Fruit fly (Drosophila melanogaster) whole organism, embryonic: ENCODE measurements around the gene CG6287.
A peak's percentile ranks its signal among the peaks of the same experiment; 100 is the strongest.

Experiments
- Adf1 ChIP-seq: fragments of 200-800 bp; sonication (Bioruptor generic); IDR thresholded peaks from 2 replicates; pipeline ENCODE4 v1.3.6; 2022; ENCODE audit warnings: missing biosample characterization, missing genetic modification characterization
- Aef1 ChIP-seq: fragments of 200-800 bp; sonication (Bioruptor generic); IDR thresholded peaks from 3 replicates; pipeline ENCODE4 v1.3.6; 2022; ENCODE audit warnings: missing biosample characterization, missing genetic modification characterization
- Atf3 ChIP-seq: fragments of 200-800 bp; sonication (Bioruptor generic); optimal IDR thresholded peaks from 3 replicates; lab custom pipeline; 2016; ENCODE audit warnings: missing biosample characterization, missing genetic modification characterization
- BtbVII ChIP-seq: fragments of 200-800 bp; sonication (Bioruptor generic); optimal IDR thresholded peaks from 3 replicates; lab custom pipeline; 2017; ENCODE audit warnings: missing biosample characterization, mild to moderate bottlenecking, missing genetic modification characterization
- CG13123 ChIP-seq: fragments of 200-800 bp; sonication (Bioruptor generic); optimal IDR thresholded peaks from 2 replicates; lab custom pipeline; 2016; ENCODE audit warnings: missing biosample characterization, missing genetic modification characterization
- CG1792 ChIP-seq: fragments of 200-800 bp; sonication (Bioruptor generic); optimal IDR thresholded peaks from 2 replicates; lab custom pipeline; 2016; ENCODE audit warnings: missing biosample characterization, missing genetic modification characterization
- CG1832 ChIP-seq: fragments of 200-800 bp; sonication (Bioruptor generic); optimal IDR thresholded peaks from 2 replicates; lab custom pipeline; 2017; ENCODE audit warnings: missing biosample characterization, mild to moderate bottlenecking, missing genetic modification characterization, inconsistent platforms
- CG18476 ChIP-seq: fragments of 200-800 bp; sonication (Bioruptor generic); optimal IDR thresholded peaks from 2 replicates; lab custom pipeline; 2016; ENCODE audit warnings: missing biosample characterization, mild to moderate bottlenecking, missing genetic modification characterization
- CG2116 ChIP-seq: fragments of 200-800 bp; sonication (Bioruptor generic); optimal IDR thresholded peaks from 3 replicates; lab custom pipeline; 2018; ENCODE audit warnings: missing biosample characterization, mild to moderate bottlenecking, missing genetic modification characterization
- CG3065 ChIP-seq: fragments of 200-800 bp; sonication (Bioruptor generic); optimal IDR thresholded peaks from 2 replicates; lab custom pipeline; 2016; ENCODE audit warnings: missing biosample characterization, missing genetic modification characterization
- CG31388 ChIP-seq: fragments of 200-800 bp; sonication (Bioruptor generic); optimal IDR thresholded peaks from 2 replicates; lab custom pipeline; 2016; ENCODE audit warnings: missing biosample characterization, missing genetic modification characterization
- CG3847 ChIP-seq: fragments of 200-800 bp; sonication (Bioruptor generic); IDR thresholded peaks from 2 replicates; pipeline ENCODE4 v1.3.6; 2022; ENCODE audit warnings: missing biosample characterization, missing genetic modification characterization
- CG7372 ChIP-seq: fragments of 200-800 bp; sonication (Bioruptor generic); IDR thresholded peaks from 2 replicates; pipeline ENCODE4 v1.3.6; 2022; ENCODE audit warnings: missing biosample characterization, missing genetic modification characterization
- CG8089 ChIP-seq: fragments of 200-800 bp; sonication (Bioruptor generic); optimal IDR thresholded peaks from 3 replicates; lab custom pipeline; 2016; ENCODE audit warnings: missing biosample characterization, missing genetic modification characterization
- CG8478 ChIP-seq: fragments of >200 bp; optimal IDR thresholded peaks from 2 replicates; lab custom pipeline; 2018
- CG9609 ChIP-seq: fragments of 200-800 bp; sonication (Bioruptor generic); optimal IDR thresholded peaks from 3 replicates; lab custom pipeline; 2016; ENCODE audit warnings: missing biosample characterization, missing genetic modification characterization
- CoRest ChIP-seq: fragments of 200-800 bp; sonication (Bioruptor generic); optimal IDR thresholded peaks from 3 replicates; lab custom pipeline; 2018; ENCODE audit warnings: missing biosample characterization, mild to moderate bottlenecking, missing genetic modification characterization, moderate library complexity
- Dip2 ChIP-seq: fragments of 200-800 bp; sonication (Bioruptor generic); IDR thresholded peaks from 2 replicates; pipeline ENCODE4 v1.3.6; 2022; ENCODE audit warnings: missing biosample characterization, missing genetic modification characterization
- Drgx ChIP-seq: fragments of 200-800 bp; sonication (Bioruptor generic); IDR thresholded peaks from 2 replicates; pipeline ENCODE4 v1.3.6; 2022; ENCODE audit warnings: missing biosample characterization, missing genetic modification characterization
- Eip74EF ChIP-seq, 2 experiments: fragments of 200-800 bp in 1 of 2; fragments of >200 bp in 1 of 2; sonication (Bioruptor generic) in 1 of 2; optimal IDR thresholded peaks; 2 replicates each; lab custom pipeline; 2017 to 2019; ENCODE audit warnings: missing biosample characterization in 2 of 2, missing genetic modification characterization in 2 of 2, mild to moderate bottlenecking in 1 of 2, moderate library complexity in 1 of 2
- Hand ChIP-seq: fragments of 200-800 bp; sonication (Bioruptor generic); optimal IDR thresholded peaks from 2 replicates; lab custom pipeline; 2017; ENCODE audit warnings: mild to moderate bottlenecking, missing biosample characterization, missing genetic modification reagents, missing genetic modification characterization
- NC2α ChIP-seq: fragments of 200-800 bp; sonication (Bioruptor generic); optimal IDR thresholded peaks from 2 replicates; lab custom pipeline; 2016; ENCODE audit warnings: missing biosample characterization, missing genetic modification characterization
- Nf-YA ChIP-seq: fragments of 200-800 bp; sonication (Bioruptor generic); IDR thresholded peaks from 2 replicates; pipeline ENCODE4 v1.3.6; 2022; ENCODE audit warnings: missing biosample characterization, missing genetic modification characterization
- Nf-YC ChIP-seq: fragments of 200-800 bp; optimal IDR thresholded peaks from 3 replicates; lab custom pipeline; 2019; ENCODE audit warnings: missing biosample characterization, mild to moderate bottlenecking, missing genetic modification characterization, moderate library complexity
- PHDP ChIP-seq: fragments of 200-800 bp; sonication (Bioruptor generic); optimal IDR thresholded peaks from 3 replicates; lab custom pipeline; 2018; ENCODE audit warnings: missing biosample characterization, mild to moderate bottlenecking, missing genetic modification characterization, moderate library complexity
- Sox102F ChIP-seq: fragments of 200-800 bp; sonication (Bioruptor generic); optimal IDR thresholded peaks from 2 replicates; lab custom pipeline; 2018; ENCODE audit warnings: missing biosample characterization, mild to moderate bottlenecking, missing genetic modification characterization, moderate library complexity
- Stat92E ChIP-seq, 3 experiments: fragments of >200 bp in 2 of 3; fragments of 200-800 bp in 1 of 3; sonication (Bioruptor generic) in 1 of 3; optimal IDR thresholded peaks; 2 replicates each; lab custom pipeline; 2017 to 2019; ENCODE audit warnings: missing biosample characterization in 3 of 3, missing genetic modification characterization in 3 of 3, mild to moderate bottlenecking in 1 of 3, moderate library complexity in 1 of 3
- TFAM ChIP-seq: fragments of 200-800 bp; sonication (Bioruptor generic); optimal IDR thresholded peaks from 2 replicates; lab custom pipeline; 2017; ENCODE audit warnings: missing biosample characterization, missing genetic modification characterization, inconsistent platforms
- Tbp ChIP-seq: fragments of >200 bp; optimal IDR thresholded peaks from 2 replicates; lab custom pipeline; 2018; ENCODE audit warnings: missing biosample characterization, missing genetic modification characterization
- ab ChIP-seq: fragments of 200-800 bp; sonication (Bioruptor generic); optimal IDR thresholded peaks from 2 replicates; lab custom pipeline; 2016; ENCODE audit warnings: missing biosample characterization, missing genetic modification characterization
- ap ChIP-seq: fragments of 200-800 bp; sonication (Bioruptor generic); IDR thresholded peaks from 2 replicates; pipeline ENCODE4 v1.3.6; 2022; ENCODE audit warnings: missing biosample characterization, missing genetic modification characterization
- bbx ChIP-seq: fragments of 200-800 bp; sonication (Bioruptor generic); IDR thresholded peaks from 2 replicates; pipeline ENCODE4 v1.3.6; 2022; ENCODE audit warnings: missing biosample characterization, missing genetic modification characterization; ENCODE audit not compliant: partially characterized antibody
- chif ChIP-seq, 2 experiments: fragments of 200-800 bp; sonication (Bioruptor generic); optimal IDR thresholded peaks; 3 replicates each; lab custom pipeline; 2016; ENCODE audit warnings: missing biosample characterization in 2 of 2, missing genetic modification characterization in 2 of 2
- chinmo ChIP-seq: fragments of 200-800 bp; sonication (Bioruptor generic); IDR thresholded peaks from 4 replicates; pipeline ENCODE4 v1.3.6; 2022; ENCODE audit warnings: missing biosample characterization, missing genetic modification characterization; ENCODE audit not compliant: partially characterized antibody
- chn ChIP-seq: fragments of 200-800 bp; sonication (Bioruptor generic); optimal IDR thresholded peaks from 2 replicates; lab custom pipeline; 2016; ENCODE audit warnings: missing biosample characterization, missing genetic modification characterization
- dmrt11E ChIP-seq: fragments of 200-800 bp; sonication (Bioruptor generic); optimal IDR thresholded peaks from 3 replicates; lab custom pipeline; 2018; ENCODE audit warnings: missing biosample characterization, mild to moderate bottlenecking, missing genetic modification characterization, moderate library complexity
- fd64A ChIP-seq: fragments of 200-800 bp; sonication (Bioruptor generic); optimal IDR thresholded peaks from 3 replicates; lab custom pipeline; 2018; ENCODE audit warnings: missing biosample characterization, mild to moderate bottlenecking, missing genetic modification characterization
- gce ChIP-seq: fragments of 200-800 bp; sonication (Bioruptor generic); IDR thresholded peaks from 3 replicates; pipeline ENCODE4 v1.3.6; 2022; ENCODE audit warnings: missing biosample characterization, missing genetic modification characterization
- gem ChIP-seq: fragments of 200-800 bp; sonication (Bioruptor generic); optimal IDR thresholded peaks from 2 replicates; lab custom pipeline; 2019; ENCODE audit warnings: missing biosample characterization, mild to moderate bottlenecking, missing genetic modification characterization, moderate library complexity
- jing ChIP-seq: fragments of 200-800 bp; sonication (Bioruptor generic); optimal IDR thresholded peaks from 2 replicates; lab custom pipeline; 2018; ENCODE audit warnings: missing biosample characterization, mild to moderate bottlenecking, missing genetic modification characterization
- psq ChIP-seq: fragments of 200-800 bp; sonication (Bioruptor generic); optimal IDR thresholded peaks from 2 replicates; lab custom pipeline; 2017; ENCODE audit warnings: missing biosample characterization, missing genetic modification characterization
- pum ChIP-seq: fragments of 200-800 bp; sonication (Bioruptor generic); optimal IDR thresholded peaks from 2 replicates; lab custom pipeline; 2016; ENCODE audit warnings: missing biosample characterization, missing genetic modification characterization
- sens ChIP-seq: fragments of 200-800 bp; sonication (Bioruptor generic); peaks from one replicate; lab custom pipeline; 2016; ENCODE audit warnings: missing biosample characterization, missing genetic modification characterization
- sima ChIP-seq: fragments of 200-800 bp; sonication (Bioruptor generic); optimal IDR thresholded peaks from 2 replicates; lab custom pipeline; 2016; ENCODE audit warnings: missing biosample characterization, missing genetic modification characterization
- slp2 ChIP-seq: fragments of 200-800 bp; sonication (Bioruptor generic); optimal IDR thresholded peaks from 2 replicates; lab custom pipeline; 2016; ENCODE audit warnings: missing biosample characterization, missing genetic modification characterization
- so ChIP-seq: fragments of 200-800 bp; sonication (Bioruptor generic); IDR thresholded peaks from 3 replicates; pipeline ENCODE4 v1.3.6; 2022; ENCODE audit warnings: missing biosample characterization, missing genetic modification characterization
- sob ChIP-seq: fragments of 200-800 bp; sonication (Bioruptor generic); IDR thresholded peaks from 2 replicates; pipeline ENCODE4 v1.3.6; 2022; ENCODE audit warnings: missing biosample characterization, missing genetic modification characterization
- ssp ChIP-seq: fragments of 200-800 bp; sonication (Bioruptor generic); IDR thresholded peaks from 2 replicates; pipeline ENCODE4 v1.3.6; 2022; ENCODE audit warnings: missing biosample characterization, missing genetic modification characterization
- ttk ChIP-seq: fragments of 200-800 bp; sonication (Bioruptor generic); IDR thresholded peaks from 2 replicates; pipeline ENCODE4 v2.1.2; 2022; ENCODE audit warnings: missing biosample characterization, missing genetic modification characterization
- vvl ChIP-seq: fragments of 200-800 bp; sonication (Bioruptor generic); IDR thresholded peaks from 2 replicates; pipeline ENCODE4 v1.3.6; 2022; ENCODE audit warnings: missing biosample characterization, missing genetic modification characterization
- yki ChIP-seq: fragments of >200 bp; optimal IDR thresholded peaks from 3 replicates; lab custom pipeline; 2018
- zen ChIP-seq: fragments of 200-800 bp; sonication (Bioruptor generic); optimal IDR thresholded peaks from 3 replicates; lab custom pipeline; 2018; ENCODE audit warnings: missing biosample characterization, mild to moderate bottlenecking, missing genetic modification characterization, moderate library complexity

Gene CG6287

dm6 chr2L:11192691-11193090, 37.2 kb upstream of the CG6287 start (continued):
- no peak for TF ChIP-seq Tbp
- peak; percentile 69 for TF ChIP-seq chn
- TF ChIP-seq CG1832 (GFP tag; lab: Kevin White, UChicago), result no peak
- peak; percentile 46 for TF ChIP-seq CG8089 (GFP tag; lab: Kevin White, UChicago)
- no peak for TF ChIP-seq fd64A (GFP tag; lab: Kevin White, UChicago)
- TF ChIP-seq sens, result peak; percentile 97
- peak in 1 of 2 experiments; percentile 47 for TF ChIP-seq Eip74EF (GFP tag; optimal IDR thresholded peaks at IDR 0.05; lab: Kevin White, UChicago)
- no peak for TF ChIP-seq so
- TF ChIP-seq CG18476, result no peak
- peak; percentile 17 for TF ChIP-seq NC2α (GFP tag; lab: Kevin White, UChicago)
- TF ChIP-seq PHDP (tag; lab: Kevin White, UChicago), result peak; percentile 71
- TF ChIP-seq ssp (GFP tag; lab: Robert Waterston, UW), result peak; percentile 40
- no peak for TF ChIP-seq CG8478
- TF ChIP-seq CoRest (tag; lab: Kevin White, UChicago), result peak; percentile 69
- no peak for TF ChIP-seq chinmo
- peak; percentile 20 for TF ChIP-seq CG3065 (GFP tag; lab: Kevin White, UChicago)
- TF ChIP-seq Nf-YA (GFP tag; lab: Robert Waterston, UW), result 0 out of 2 replicates have a peak, but pooled peaks have one; percentile 32
- no peak for TF ChIP-seq sima
- no peak for TF ChIP-seq psq (GFP tag; lab: Kevin White, UChicago)
- TF ChIP-seq zen (tag; lab: Kevin White, UChicago), result peak; percentile 27
- TF ChIP-seq CG1792 (GFP tag; lab: Kevin White, UChicago), result no peak
- no peak for TF ChIP-seq TFAM (GFP tag; lab: Kevin White, UChicago)
- TF ChIP-seq CG9609, result peak; percentile 29
- peak; percentile 74 to 79 for TF ChIP-seq chif (GFP tag; optimal IDR thresholded peaks at IDR 0.05; lab: Kevin White, UChicago)
- TF ChIP-seq CG7372 (GFP tag; lab: Robert Waterston, UW), result no peak
- TF ChIP-seq Stat92E (GFP tag; optimal IDR thresholded peaks at IDR 0.05; lab: Kevin White, UChicago), result no peak
- TF ChIP-seq Hand, result no peak
- 0 out of 3 replicates have a peak, but pooled peaks have one; percentile 19 for TF ChIP-seq Aef1
- TF ChIP-seq gem, result peak; percentile 85
- TF ChIP-seq BtbVII, result no peak
- peak; percentile 88 for TF ChIP-seq vvl
- TF ChIP-seq jing (GFP tag; lab: Kevin White, UChicago), result peak; percentile 70
- peak; percentile 66 for TF ChIP-seq ab (GFP tag; lab: Kevin White, UChicago)
- TF ChIP-seq Sox102F (GFP tag; lab: Kevin White, UChicago), result peak; percentile 90
- no peak for TF ChIP-seq Dip2 (GFP tag; lab: Robert Waterston, UW)
- TF ChIP-seq pum, result peak; percentile 39
- no peak for TF ChIP-seq Nf-YC (tag; lab: Kevin White, UChicago)
- TF ChIP-seq yki, result no peak
- TF ChIP-seq Adf1, result no peak
- peak; percentile 5 for TF ChIP-seq CG2116 (GFP tag; lab: Kevin White, UChicago)
- peak; percentile 43; the same call in 1 of the 2 replicates for TF ChIP-seq sob (GFP tag; lab: Robert Waterston, UW)
- no peak for TF ChIP-seq CG13123
- peak; percentile 3 for TF ChIP-seq CG31388 (GFP tag; lab: Kevin White, UChicago)
- no peak for TF ChIP-seq Drgx (GFP tag; lab: Robert Waterston, UW)
- TF ChIP-seq CG3847, result 0 out of 2 replicates have a peak, but pooled peaks have one; percentile 30
- TF ChIP-seq ap, result peak; percentile 55; the same call in 1 of the 2 replicates
- peak; percentile 73 for TF ChIP-seq ttk (GFP tag; lab: Robert Waterston, UW)
- TF ChIP-seq slp2 (GFP tag; lab: Kevin White, UChicago), result peak; percentile 67
- peak; percentile 85 for TF ChIP-seq dmrt11E
- no peak for TF ChIP-seq bbx (GFP tag; lab: Robert Waterston, UW)
- peak; percentile 70; the same call in 1 of the 3 replicates for TF ChIP-seq gce (GFP tag; lab: Robert Waterston, UW)
- TF ChIP-seq Atf3 (GFP tag; lab: Kevin White, UChicago), result peak; percentile 60
